Fruit fly (Drosophila melanogaster): ENCODE results near the gene Diedel.

Diedel gene

dm6 chr3R:29495815-29496214 is 2.2 kb downstream of the Diedel start:
- TF ChIP-seq CG8478 (optimal IDR thresholded peaks at IDR 0.05) = no peak
- no peak for TF ChIP-seq CTCF (optimal IDR thresholded peaks at IDR 0.05)

- TF ChIP-seq CG8478 (optimal IDR thresholded peaks at IDR 0.05) (no peak), CTCF (optimal IDR thresholded peaks at IDR 0.05) (no peak)
These were observed 2.7 kb downstream of the Diedel start for dm6 chr3R:29496315-29496714.

- TF ChIP-seq CG8478 (optimal IDR thresholded peaks at IDR 0.05) (no peak), CTCF (optimal IDR thresholded peaks at IDR 0.05) (no peak)
These were observed 9.3 kb downstream of the Diedel start for dm6 chr3R:29502978-29503377.

- TF ChIP-seq CG8478 (optimal IDR thresholded peaks at IDR 0.05) (no peak), CTCF (optimal IDR thresholded peaks at IDR 0.05) (peak in 1 of 2 experiments; percentile 24)
These were observed 9.9 kb downstream of the Diedel start, which contains the start of gene Trc8 for dm6 chr3R:29503406-29504116. Trc8 (minus strand) TSS chr3R:29503797.

- TF ChIP-seq CG8478 (optimal IDR thresholded peaks at IDR 0.05) (no peak), CTCF (optimal IDR thresholded peaks at IDR 0.05) (no peak)
These were observed 12.9 kb downstream of the Diedel start for dm6 chr3R:29506581-29506980.

- TF ChIP-seq CG8478 (optimal IDR thresholded peaks at IDR 0.05) (no peak), CTCF (optimal IDR thresholded peaks at IDR 0.05) (no peak)
These were observed 15.1 kb downstream of the Diedel start for dm6 chr3R:29508551-29509266.

- TF ChIP-seq CTCF (optimal IDR thresholded peaks at IDR 0.05) = no peak
- no peak for TF ChIP-seq CG8478 (optimal IDR thresholded peaks at IDR 0.05)
These were observed 17.8 kb downstream of the Diedel start for dm6 chr3R:29511472-29511871.

dm6 chr3R:29512306-29513044 is 18.8 kb downstream of the Diedel start:
- TF ChIP-seq CG8478 (optimal IDR thresholded peaks at IDR 0.05) (no peak), CTCF (optimal IDR thresholded peaks at IDR 0.05) (no peak)

dm6 chr3R:29515417-29515816 is 21.8 kb downstream of the Diedel start, which contains the start of gene ND-20L:
ND-20L (plus strand) TSS chr3R:29515717.
- TF ChIP-seq CTCF (optimal IDR thresholded peaks at IDR 0.05) (no peak), CG8478 (optimal IDR thresholded peaks at IDR 0.05) (no peak)

dm6 chr3R:29516766-29517165 is 23.1 kb downstream of the Diedel start:
- TF ChIP-seq CG8478 (optimal IDR thresholded peaks at IDR 0.05) = no peak
- TF ChIP-seq CTCF (optimal IDR thresholded peaks at IDR 0.05) = no peak

dm6 chr3R:29517923-29518322 is 24.3 kb downstream of the Diedel start:
- TF ChIP-seq CTCF (optimal IDR thresholded peaks at IDR 0.05) (no peak), CG8478 (optimal IDR thresholded peaks at IDR 0.05) (no peak)

dm6 chr3R:29518498-29518897 is 24.8 kb downstream of the Diedel start:
- TF ChIP-seq CG8478 (optimal IDR thresholded peaks at IDR 0.05) (no peak), CTCF (optimal IDR thresholded peaks at IDR 0.05) (no peak)

- no peak for TF ChIP-seq CG8478 (optimal IDR thresholded peaks at IDR 0.05)
- no peak for TF ChIP-seq CTCF (optimal IDR thresholded peaks at IDR 0.05)
These were observed 25.7 kb downstream of the Diedel start for dm6 chr3R:29519332-29519731.

- no peak for TF ChIP-seq CTCF (optimal IDR thresholded peaks at IDR 0.05)
- no peak for TF ChIP-seq CG8478 (optimal IDR thresholded peaks at IDR 0.05)
These were observed 26.6 kb downstream of the Diedel start for dm6 chr3R:29520215-29520614.

- TF ChIP-seq CG8478 (optimal IDR thresholded peaks at IDR 0.05) (no peak), CTCF (optimal IDR thresholded peaks at IDR 0.05) (no peak)
These were observed 28.5 kb downstream of the Diedel start for dm6 chr3R:29522164-29522563.

Measured in S2 (cell line).